Comparison of ENCODE assay signal across 1 worm cellular context in genomic region chrX:9441512-9441911, ce11.
TF ChIP-seq lines count a peak whose summit lies in the region.

TSS of gene memb-1 (minus strand) at chrX:9441571.

TF ChIP-seq in whole organism, L1 larva, 84 proteins besides CTCF, POLR2A, EP300 and RAD21 (continued from another document):
- TF ChIP-seq tlp-1 (tag; optimal IDR thresholded peaks at IDR 0.05; lab: Kevin White, UChicago) (no peak), nhr-90 (tag; optimal IDR thresholded peaks at IDR 0.05; lab: Kevin White, UChicago; ENCODE audit: poor library complexity) (peak; percentile 63), ama-1 (optimal IDR thresholded peaks at IDR 0.05; lab: Kevin White, UChicago) (no peak), F16B12.6 (tag; optimal IDR thresholded peaks at IDR 0.05; lab: Kevin White, UChicago) (peak; percentile 96), Y116A8C.19 (tag; optimal IDR thresholded peaks at IDR 0.05; lab: Kevin White, UChicago; ENCODE audit: borderline replicate concordance) (no peak), ceh-63 (GFP tag; optimal IDR thresholded peaks at IDR 0.05; lab: Kevin White, UChicago) (no peak), pax-3 (tag; optimal IDR thresholded peaks at IDR 0.05; lab: Kevin White, UChicago) (no peak)
TF ChIP-seq in whole organism, L1 larva: peak in this region for 32.
